Worm (Caenorhabditis elegans): ENCODE measurements around the gene F16B4.7.

DNA sequence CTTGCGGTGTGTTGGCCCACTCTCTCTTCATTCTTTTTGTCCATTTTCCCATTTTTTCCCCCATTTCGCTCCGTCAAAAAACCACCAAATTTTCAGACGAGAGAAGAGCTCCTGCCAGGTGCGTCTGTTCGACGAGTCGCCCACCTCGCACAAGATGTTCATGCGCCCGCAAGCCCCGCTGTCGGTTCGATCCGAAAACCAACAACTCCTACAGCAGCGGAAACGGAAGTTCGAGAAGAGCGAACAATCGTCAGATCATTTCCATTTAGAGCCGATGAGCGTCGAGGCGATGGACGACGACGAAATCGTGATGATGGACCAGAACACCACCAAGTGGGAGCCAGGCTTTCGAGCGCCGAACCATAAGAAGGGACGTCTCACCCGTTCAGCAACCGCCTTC, 2.3 kb upstream of the F16B4.7 start:
- TF ChIP-seq tbx-2 (tag; optimal IDR thresholded peaks at IDR 0.05) (no peak), unc-98 (GFP tag; IDR thresholded peaks at IDR 0.05) (no peak), snpc-4 (tag; optimal IDR thresholded peaks at IDR 0.05) (no peak)

All from whole organism, L1 larva.